Worm (Caenorhabditis elegans) whole organism, mixed stage, embryonic: ENCODE data around the gene C04H5.1.

Source experiments
- bed-3 ChIP-seq: fragments of 200-800 bp; sonication (Bioruptor generic); optimal IDR thresholded peaks from 3 replicates; lab custom pipeline; 2018; ENCODE audit warnings: mild to moderate bottlenecking, missing genetic modification characterization, moderate library complexity, missing compliant biosample characterization
- ceh-83 ChIP-seq: fragments of 200-800 bp; sonication (Bioruptor generic); optimal IDR thresholded peaks from 2 replicates; lab custom pipeline; 2018; ENCODE audit warnings: mild to moderate bottlenecking, missing genetic modification characterization, missing compliant biosample characterization
- elt-3 ChIP-seq: fragments of 150-350 bp; optimal IDR thresholded peaks from 2 replicates; lab custom pipeline; 2014; ENCODE audit warnings: missing biosample characterization, missing genetic modification characterization
- lin-13 ChIP-seq: fragments of 150-350 bp; optimal IDR thresholded peaks from 2 replicates; lab custom pipeline; 2014; ENCODE audit warnings: missing biosample characterization, missing genetic modification characterization
- lin-32 ChIP-seq: fragments of 200-800 bp; sonication (Bioruptor generic); optimal IDR thresholded peaks from 2 replicates; lab custom pipeline; 2018; ENCODE audit warnings: mild to moderate bottlenecking, missing genetic modification characterization, missing compliant biosample characterization
- lsy-2 ChIP-seq: fragments of 150-350 bp; optimal IDR thresholded peaks from 2 replicates; lab custom pipeline; 2014; ENCODE audit warnings: missing biosample characterization, missing genetic modification characterization
- nhr-237 ChIP-seq: fragments of 150-350 bp; optimal IDR thresholded peaks from 2 replicates; lab custom pipeline; 2014; ENCODE audit warnings: missing biosample characterization, missing genetic modification characterization
- nhr-28 ChIP-seq: fragments of 150-350 bp; optimal IDR thresholded peaks from 2 replicates; lab custom pipeline; 2014; ENCODE audit warnings: missing biosample characterization, missing genetic modification characterization
- sem-2 ChIP-seq: fragments of 200-800 bp; sonication (Bioruptor generic); optimal IDR thresholded peaks from 2 replicates; lab custom pipeline; 2018; ENCODE audit warnings: mild to moderate bottlenecking, missing genetic modification characterization, missing compliant biosample characterization
- snpc-4 ChIP-seq: fragments of 150-350 bp; optimal IDR thresholded peaks from 2 replicates; lab custom pipeline; 2014; ENCODE audit warnings: missing biosample characterization, missing genetic modification characterization

DNA sequence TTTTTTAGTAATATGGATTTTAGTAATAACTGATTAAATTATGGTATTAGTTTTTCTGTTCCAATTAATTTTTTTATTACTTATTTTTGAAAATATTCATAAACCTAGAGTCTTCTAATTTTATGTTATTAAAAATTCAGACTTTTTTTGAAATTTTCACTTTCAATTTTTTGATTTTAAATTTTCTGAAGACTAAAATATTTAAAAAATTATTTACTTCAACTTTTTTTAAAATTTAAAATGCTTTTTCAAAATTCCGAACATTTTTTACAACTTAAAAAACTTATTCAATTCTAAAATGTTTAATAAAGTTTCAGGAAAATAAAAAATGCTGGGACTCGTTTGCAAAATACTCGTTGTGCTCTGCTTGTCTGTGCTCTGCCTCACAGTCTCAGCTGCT, 16.5 kb downstream of the C04H5.1 start, which contains the start of gene nlp-41:
- TF ChIP-seq sem-2: no peak
- no peak for TF ChIP-seq lin-13
- no peak for TF ChIP-seq elt-3 (tag; lab: Kevin White, UChicago)
- no peak for TF ChIP-seq lsy-2 (tag; lab: Kevin White, UChicago)
- TF ChIP-seq nhr-28 (tag; lab: Kevin White, UChicago): no peak
- TF ChIP-seq ceh-83 (GFP tag; lab: Kevin White, UChicago): no peak
- no peak for TF ChIP-seq lin-32 (GFP tag; lab: Kevin White, UChicago)
- no peak for TF ChIP-seq bed-3
- TF ChIP-seq nhr-237 (tag; lab: Kevin White, UChicago): no peak
- TF ChIP-seq snpc-4 (tag; lab: Kevin White, UChicago): no peak
